Fruit fly (Drosophila melanogaster): ENCODE data around the gene CG8519.

dm6 chr3L:6697353-6697752, 7.3 kb upstream of the CG8519 start:
- TF ChIP-seq CG8765 (GFP tag; IDR thresholded peaks at IDR 0.05), result no peak
- TF ChIP-seq CG10654 (GFP tag; optimal IDR thresholded peaks at IDR 0.05), result no peak
- TF ChIP-seq CG32772 (GFP tag; IDR thresholded peaks at IDR 0.05), result no peak
- no peak for TF ChIP-seq CG11247 (GFP tag; IDR thresholded peaks at IDR 0.05)
- TF ChIP-seq CG10321 (GFP tag; IDR thresholded peaks at IDR 0.05), result no peak
- TF ChIP-seq Side (GFP tag; optimal IDR thresholded peaks at IDR 0.05), result no peak
- no peak for TF ChIP-seq Optix (GFP tag; IDR thresholded peaks at IDR 0.05)

Data from whole organism, embryonic.